Fruit fly (Drosophila melanogaster) Kc167 (cell line): Measurements from ENCODE around the gene onecut.

Experiments used
- Myc ChIP-seq: fragments of >200 bp; optimal IDR thresholded peaks from 2 replicates; lab custom pipeline; 2017; ENCODE audit warnings: missing external identifiers
- Sin3A ChIP-seq: fragments of >200 bp; optimal IDR thresholded peaks from 2 replicates; lab custom pipeline; 2018; ENCODE audit warnings: missing external identifiers
- h ChIP-seq: fragments of >200 bp; optimal IDR thresholded peaks from 3 replicates; lab custom pipeline; 2018; ENCODE audit warnings: missing external identifiers
- insv ChIP-seq: fragments of >200 bp; optimal IDR thresholded peaks from 3 replicates; lab custom pipeline; 2018; ENCODE audit warnings: missing external identifiers
- psq ChIP-seq: fragments of >200 bp; optimal IDR thresholded peaks from 2 replicates; lab custom pipeline; 2017; ENCODE audit warnings: missing external identifiers
- ttk ChIP-seq: sonication (Bioruptor generic); optimal IDR thresholded peaks from 2 replicates; lab custom pipeline; 2017; ENCODE audit warnings: missing external identifiers

onecut gene

dm6 chr4:607498-607897 lies at the start of gene onecut:
onecut (minus strand) TSS chr4:607649.
- no peak for TF ChIP-seq insv (lab: Kevin White, UChicago)
- TF ChIP-seq h (lab: Kevin White, UChicago): no peak
- no peak for TF ChIP-seq Sin3A
- TF ChIP-seq psq: no peak
- TF ChIP-seq Myc (lab: Kevin White, UChicago): no peak
- TF ChIP-seq ttk (lab: Kevin White, UChicago): no peak

dm6 chr4:647388-647787 lies 39.9 kb upstream of the onecut start:
- TF ChIP-seq psq: no peak
- TF ChIP-seq Sin3A: no peak
- TF ChIP-seq h (lab: Kevin White, UChicago): no peak
- no peak for TF ChIP-seq ttk (lab: Kevin White, UChicago)
- no peak for TF ChIP-seq Myc (lab: Kevin White, UChicago)
- TF ChIP-seq insv (lab: Kevin White, UChicago): no peak

DNA sequence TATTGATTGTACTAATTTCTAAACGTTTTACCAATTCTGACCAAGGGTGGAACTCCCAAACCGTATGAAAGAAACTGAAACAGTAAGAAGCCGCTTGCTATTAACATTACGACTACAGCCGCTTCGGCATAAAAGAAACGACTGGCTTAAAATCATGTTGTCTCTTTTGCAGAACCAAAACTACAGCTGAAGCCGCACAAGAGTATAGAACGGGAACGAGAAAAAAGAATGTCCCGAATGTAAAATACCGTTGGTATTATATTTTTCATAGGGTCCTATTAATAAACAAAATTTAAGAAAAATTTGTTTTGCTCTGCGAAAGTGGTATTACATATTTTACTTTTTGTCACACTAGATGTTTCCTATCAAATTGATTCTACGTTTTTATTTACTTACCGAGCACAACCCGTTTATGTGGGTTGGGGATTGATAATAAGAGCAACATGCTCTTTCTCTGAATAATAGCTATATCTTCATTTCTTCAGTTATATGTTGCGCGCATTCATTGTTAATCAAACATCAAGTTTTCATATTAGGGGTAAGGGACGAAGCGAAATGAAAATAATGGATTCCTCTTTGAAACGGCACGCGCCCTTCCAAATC lies 39.1 kb upstream of the onecut start, which contains the start of gene Ekar:
TSS of gene Ekar (minus strand) at position 143 of the 603 bp plus-strand sequence.
- no peak for TF ChIP-seq Sin3A
- no peak for TF ChIP-seq Myc (lab: Kevin White, UChicago)
- TF ChIP-seq insv (lab: Kevin White, UChicago): no peak
- TF ChIP-seq psq: no peak
- no peak for TF ChIP-seq ttk (lab: Kevin White, UChicago)
- TF ChIP-seq h (lab: Kevin White, UChicago): no peak

DNA sequence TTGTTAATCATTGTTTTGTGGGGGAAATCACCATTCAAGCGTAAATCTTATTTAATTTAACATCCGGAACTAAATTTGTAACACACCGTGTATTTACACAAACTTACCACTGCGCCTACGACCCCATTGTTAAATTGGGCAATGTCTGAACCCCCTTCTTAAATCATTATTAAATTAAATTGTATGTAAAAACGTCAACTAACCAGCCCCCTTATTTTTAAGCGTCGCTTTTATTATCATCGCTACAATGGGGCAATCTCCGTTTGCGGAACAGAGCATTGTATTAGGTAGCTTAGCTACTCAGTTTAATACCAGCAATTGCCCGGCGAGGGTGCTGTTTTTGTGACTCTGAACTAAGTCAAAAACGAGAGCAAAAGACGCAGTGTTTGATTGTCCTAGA lies 21.9 kb upstream of the onecut start, which contains the start of gene Gat:
TSS of gene Gat (plus strand) at position 301 of the 400 bp plus-strand sequence.
- TF ChIP-seq h (lab: Kevin White, UChicago): no peak
- no peak for TF ChIP-seq Sin3A
- TF ChIP-seq insv (lab: Kevin White, UChicago): no peak
- TF ChIP-seq ttk (lab: Kevin White, UChicago): no peak
- no peak for TF ChIP-seq psq
- TF ChIP-seq Myc (lab: Kevin White, UChicago): no peak

- TF ChIP-seq ttk (lab: Kevin White, UChicago): no peak
- no peak for TF ChIP-seq psq
- TF ChIP-seq h (lab: Kevin White, UChicago): no peak
- no peak for TF ChIP-seq Myc (lab: Kevin White, UChicago)
- no peak for TF ChIP-seq Sin3A
Observed at dm6 chr4:625898-626644, 18.6 kb upstream of the onecut start, which contains the start of gene mav. mav (minus strand) TSS chr4:626031.

DNA sequence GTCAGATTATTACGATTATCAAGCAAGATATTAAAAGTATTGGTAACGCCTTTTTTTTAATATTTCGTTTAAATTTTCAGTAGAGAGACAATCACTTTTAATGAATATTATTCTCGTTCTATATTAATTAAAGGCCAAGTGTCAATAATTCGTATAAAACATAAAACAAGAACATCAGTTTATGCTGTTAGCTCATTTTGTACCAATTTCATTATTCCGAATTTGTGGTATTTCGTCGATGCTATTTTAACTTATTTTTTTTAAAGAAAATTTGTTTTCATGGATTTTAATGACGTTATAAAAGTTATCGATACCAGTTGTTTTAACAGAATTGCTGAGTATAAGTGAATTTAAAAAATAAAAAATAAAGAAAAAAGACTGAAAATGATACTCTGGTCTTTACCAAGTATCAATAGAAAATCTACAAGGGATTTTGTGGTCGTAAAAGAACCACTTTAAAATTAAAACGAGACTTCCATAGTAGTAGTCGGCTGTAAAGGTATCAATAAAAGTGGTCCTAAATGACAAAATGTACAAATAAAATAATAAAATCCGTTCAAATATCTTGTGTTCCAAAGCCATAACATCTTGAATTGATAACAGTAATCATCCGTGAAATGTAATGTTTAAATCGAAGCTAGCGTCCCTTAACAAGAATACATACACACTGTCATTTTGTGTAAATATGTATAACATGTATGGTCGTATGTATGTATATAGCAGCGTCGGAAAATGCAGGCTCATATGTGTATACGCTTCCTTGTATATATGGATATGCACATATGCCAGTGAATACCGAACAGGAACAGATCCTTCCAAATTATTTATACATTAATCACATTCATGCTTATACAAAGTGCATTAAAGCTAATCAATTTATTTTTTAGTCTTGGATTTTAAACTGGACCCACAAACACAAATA lies 3.2 kb upstream of the onecut start, which contains the start of gene Eph:
TSS of gene Eph (plus strand) at position 287 of the 922 bp plus-strand sequence.
- TF ChIP-seq Sin3A (no peak), psq (no peak), h (lab: Kevin White, UChicago) (no peak), insv (lab: Kevin White, UChicago) (no peak)

DNA sequence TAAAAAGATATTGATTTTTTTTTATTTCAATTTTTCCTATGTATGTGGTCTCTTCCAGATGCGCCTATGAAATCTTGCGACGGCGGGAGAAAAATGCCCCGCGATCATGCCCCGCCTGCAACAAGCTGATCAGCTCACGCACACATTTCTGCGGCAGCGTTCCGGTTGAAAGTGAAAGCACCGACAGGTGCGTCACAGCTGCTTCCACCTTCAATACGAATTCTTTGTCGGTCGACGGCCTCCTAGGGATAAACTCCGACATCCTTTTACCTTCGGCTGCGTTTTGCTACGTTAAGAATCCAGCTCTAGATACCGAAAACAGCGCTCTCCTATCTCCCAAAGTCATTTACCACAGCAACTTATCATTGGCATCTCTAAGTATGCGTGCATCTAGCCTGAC lies 18.9 kb downstream of the onecut start:
- TF ChIP-seq insv (lab: Kevin White, UChicago) (no peak), psq (no peak)

- TF ChIP-seq Myc (lab: Kevin White, UChicago) (no peak), ttk (lab: Kevin White, UChicago) (no peak), psq (no peak), h (lab: Kevin White, UChicago) (no peak), Sin3A (no peak), insv (lab: Kevin White, UChicago) (no peak)
Observed at dm6 chr4:582836-583235, 24.6 kb downstream of the onecut start, which contains the start of gene CG1909. CG1909 (plus strand) TSS chr4:583108.

dm6 chr4:576439-576838 lies 31.0 kb downstream of the onecut start:
- TF ChIP-seq Sin3A: no peak
- TF ChIP-seq Myc (lab: Kevin White, UChicago): no peak
- no peak for TF ChIP-seq psq
- no peak for TF ChIP-seq ttk (lab: Kevin White, UChicago)
- no peak for TF ChIP-seq h (lab: Kevin White, UChicago)
- TF ChIP-seq insv (lab: Kevin White, UChicago): no peak

dm6 chr4:571504-572268 lies 35.8 kb downstream of the onecut start, which contains the start of the genes ND-49 and Ephrin:
ND-49 (minus strand) TSS chr4:571554.
Ephrin (plus strand) TSS chr4:571755.
- TF ChIP-seq ttk (lab: Kevin White, UChicago): no peak
- TF ChIP-seq Myc (lab: Kevin White, UChicago): no peak
- no peak for TF ChIP-seq Sin3A
- no peak for TF ChIP-seq h (lab: Kevin White, UChicago)
- TF ChIP-seq psq: no peak
- no peak for TF ChIP-seq insv (lab: Kevin White, UChicago)
